Fruit fly (Drosophila melanogaster): ENCODE results near the gene CG43050.

CG43050 gene

DNA sequence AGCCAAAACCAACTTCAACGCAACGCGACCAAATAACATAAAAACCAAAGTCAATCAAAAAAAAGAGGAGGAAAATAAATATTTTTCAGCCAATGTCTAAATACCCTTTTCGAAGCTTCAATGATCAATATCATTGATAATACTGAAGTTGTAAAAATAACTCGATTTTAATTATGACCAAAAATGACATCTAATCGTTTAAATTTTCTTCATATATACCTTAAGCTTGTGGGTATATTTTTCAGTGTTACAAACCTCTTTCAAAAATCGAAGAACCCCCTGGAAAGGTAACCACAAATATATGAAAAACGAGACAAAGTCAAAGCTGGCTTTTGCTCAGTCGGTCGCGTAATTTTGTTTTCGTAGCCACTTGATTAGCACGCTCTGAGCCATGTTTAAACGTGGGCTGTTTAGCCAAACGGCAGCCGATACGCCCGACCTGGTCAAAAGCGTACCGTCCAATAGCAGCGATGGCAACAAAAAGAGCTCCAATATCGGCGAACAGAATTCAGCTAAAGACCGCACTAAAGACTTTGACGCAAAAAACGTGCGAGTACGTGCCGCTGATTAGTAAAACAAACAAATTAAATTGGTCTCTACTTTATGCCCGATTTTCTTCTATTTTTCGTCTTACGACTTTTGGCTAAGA is 26.1 kb downstream of the CG43050 start (continued):
- TF ChIP-seq H2.0 (GFP tag; IDR thresholded peaks at IDR 0.05): peak; percentile 67
- no peak for TF ChIP-seq CG4360 (GFP tag; IDR thresholded peaks at IDR 0.05)
- TF ChIP-seq bcd (GFP tag; optimal IDR thresholded peaks at IDR 0.05): peak; percentile 71
- peak; percentile 69; the same call in 1 of the 2 replicates for TF ChIP-seq Drgx (GFP tag; IDR thresholded peaks at IDR 0.05)
- 0 out of 2 replicates have a peak, but pooled peaks have one; percentile 14 for TF ChIP-seq CG10321 (GFP tag; IDR thresholded peaks at IDR 0.05)
- peak; percentile 3 for TF ChIP-seq trem (tag; optimal IDR thresholded peaks at IDR 0.05)
- TF ChIP-seq sens-2 (GFP tag; IDR thresholded peaks at IDR 0.05): peak; percentile 39; the same call in 1 of the 2 replicates
- TF ChIP-seq CG4404 (GFP tag; IDR thresholded peaks at IDR 0.05): peak; percentile 44; the same call in 1 of the 2 replicates
- TF ChIP-seq CG10959 (GFP tag; IDR thresholded peaks at IDR 0.05): no peak
- no peak for TF ChIP-seq CG4617 (GFP tag; optimal IDR thresholded peaks at IDR 0.05; ENCODE audit: borderline replicate concordance)
- peak; percentile 91 for TF ChIP-seq CG32532 (GFP tag; IDR thresholded peaks at IDR 0.05)
- peak; percentile 61 for TF ChIP-seq E2f2 (GFP tag; IDR thresholded peaks at IDR 0.05)
- no peak for TF ChIP-seq sc (optimal IDR thresholded peaks at IDR 0.05)
- no peak for TF ChIP-seq sc (GFP tag; optimal IDR thresholded peaks at IDR 0.05)
- no peak for TF ChIP-seq Dip2 (GFP tag; IDR thresholded peaks at IDR 0.05)
- no peak for TF ChIP-seq gcm2 (GFP tag; optimal IDR thresholded peaks at IDR 0.05)
- TF ChIP-seq lbe (GFP tag; optimal IDR thresholded peaks at IDR 0.05): no peak
- peak; percentile 68 for TF ChIP-seq CG18619 (GFP tag; optimal IDR thresholded peaks at IDR 0.05)
- TF ChIP-seq exex (tag; optimal IDR thresholded peaks at IDR 0.05): peak; percentile 35
- TF ChIP-seq CG7928 (GFP tag; optimal IDR thresholded peaks at IDR 0.05): peak; percentile 47
- TF ChIP-seq CG6272 (GFP tag; IDR thresholded peaks at IDR 0.05): peak; percentile 64; the same call in 1 of the 2 replicates
- TF ChIP-seq tin (GFP tag; optimal IDR thresholded peaks at IDR 0.05): peak; percentile 58
- no peak for TF ChIP-seq dan (GFP tag; IDR thresholded peaks at IDR 0.05)
- TF ChIP-seq slou (GFP tag; optimal IDR thresholded peaks at IDR 0.05): peak; percentile 47
- TF ChIP-seq CG17328 (GFP tag; IDR thresholded peaks at IDR 0.05): peak; percentile 38; the same call in 1 of the 2 replicates
- TF ChIP-seq CG14710 (tag; optimal IDR thresholded peaks at IDR 0.05): no peak
- TF ChIP-seq Ets65A (GFP tag): peak; percentile 87
- TF ChIP-seq Sry-β (GFP tag; optimal IDR thresholded peaks at IDR 0.05): no peak
- TF ChIP-seq sisA (GFP tag; IDR thresholded peaks at IDR 0.05): peak; percentile 48; the same call in 1 of the 2 replicates
- TF ChIP-seq CrebB (tag; optimal IDR thresholded peaks at IDR 0.05): peak; percentile 26
- no peak for TF ChIP-seq Trl (optimal IDR thresholded peaks at IDR 0.05)
- TF ChIP-seq Trl (GFP tag; optimal IDR thresholded peaks at IDR 0.05): peak; percentile 74
- peak; percentile 16 for TF ChIP-seq CG8089 (GFP tag; optimal IDR thresholded peaks at IDR 0.05)
- peak; percentile 81 for TF ChIP-seq PHDP (tag; optimal IDR thresholded peaks at IDR 0.05)
- peak; percentile 82 for TF ChIP-seq D19B (GFP tag; optimal IDR thresholded peaks at IDR 0.05)
- peak; percentile 10 for TF ChIP-seq Usf (GFP tag; optimal IDR thresholded peaks at IDR 0.05)
- TF ChIP-seq CG16779 (GFP tag; IDR thresholded peaks at IDR 0.05): peak; percentile 73
- TF ChIP-seq yki (optimal IDR thresholded peaks at IDR 0.05): no peak
- TF ChIP-seq CG7372 (GFP tag; IDR thresholded peaks at IDR 0.05): peak; percentile 74
- TF ChIP-seq sim (GFP tag; IDR thresholded peaks at IDR 0.05): no peak
- TF ChIP-seq CG10274 (GFP tag; optimal IDR thresholded peaks at IDR 0.05): peak; percentile 70
- peak; percentile 4 for TF ChIP-seq mirr (GFP tag; optimal IDR thresholded peaks at IDR 0.05)
- peak; percentile 57 for TF ChIP-seq CG9609 (GFP tag; optimal IDR thresholded peaks at IDR 0.05)
- peak; percentile 84; the same call in 2 of the 4 replicates for TF ChIP-seq chinmo (GFP tag; IDR thresholded peaks at IDR 0.05; ENCODE audit: partially characterized antibody)
- peak; percentile 51 for TF ChIP-seq CG10654 (GFP tag; optimal IDR thresholded peaks at IDR 0.05)
- TF ChIP-seq CG12391 (tag; optimal IDR thresholded peaks at IDR 0.05): no peak
- no peak for TF ChIP-seq nerfin-1 (tag; optimal IDR thresholded peaks at IDR 0.05)
- no peak for TF ChIP-seq Ssrp (tag; optimal IDR thresholded peaks at IDR 0.05)
- TF ChIP-seq h (optimal IDR thresholded peaks at IDR 0.05): no peak
- TF ChIP-seq CG5953 (GFP tag; IDR thresholded peaks at IDR 0.05): peak; percentile 32; the same call in 1 of the 2 replicates
- 0 out of 3 replicates have a peak, but pooled peaks have one; percentile 59 for TF ChIP-seq gce (GFP tag; IDR thresholded peaks at IDR 0.05)
- peak; percentile 58 for TF ChIP-seq Fer2 (tag; optimal IDR thresholded peaks at IDR 0.05)

Measured in whole organism, embryonic.